Fruit fly (Drosophila melanogaster) whole organism, prepupa: ENCODE measurements around the gene CARPB.

ENCODE experiments used
- Blimp-1 ChIP-seq: fragments of 200-800 bp; sonication (Bioruptor generic); optimal IDR thresholded peaks from 3 replicates; lab custom pipeline; 2017; ENCODE audit warnings: missing biosample characterization, missing genetic modification characterization, mild to moderate bottlenecking, moderate library complexity, missing genetic modification reagents
- CG10631 ChIP-seq: fragments of 200-800 bp; sonication (Bioruptor generic); optimal IDR thresholded peaks from 2 replicates; lab custom pipeline; 2016; ENCODE audit warnings: missing biosample characterization, missing genetic modification characterization
- CG10669 ChIP-seq: fragments of 200-800 bp; sonication (Bioruptor generic); optimal IDR thresholded peaks from 3 replicates; lab custom pipeline; 2018; ENCODE audit warnings: missing biosample characterization, mild to moderate bottlenecking, missing genetic modification characterization, moderate library complexity
- CG11762 ChIP-seq: fragments of 200-800 bp; sonication (Bioruptor generic); optimal IDR thresholded peaks from 3 replicates; lab custom pipeline; 2016; ENCODE audit warnings: missing biosample characterization, missing genetic modification characterization; ENCODE audit not compliant: insufficient read depth
- CG15336 ChIP-seq: fragments of 200-800 bp; sonication (Bioruptor generic); IDR thresholded peaks from 2 replicates; pipeline ENCODE4 v1.3.6; 2022; ENCODE audit warnings: missing biosample characterization, missing genetic modification characterization
- CG1621 ChIP-seq: fragments of 200-800 bp; sonication (Bioruptor generic); optimal IDR thresholded peaks from 3 replicates; lab custom pipeline; 2018; ENCODE audit warnings: missing biosample characterization, mild to moderate bottlenecking, missing genetic modification characterization
- CG16779 ChIP-seq: fragments of 200-800 bp; sonication (Bioruptor generic); optimal IDR thresholded peaks from 3 replicates; lab custom pipeline; 2017; ENCODE audit warnings: missing biosample characterization, mild to moderate bottlenecking, missing genetic modification characterization
- CG3032 ChIP-seq: fragments of 200-800 bp; optimal IDR thresholded peaks from 2 replicates; lab custom pipeline; 2019; ENCODE audit warnings: missing biosample characterization, mild to moderate bottlenecking, missing genetic modification characterization, moderate library complexity
- CG31627 ChIP-seq: fragments of 200-800 bp; sonication (Bioruptor generic); optimal IDR thresholded peaks from 3 replicates; lab custom pipeline; 2016; ENCODE audit warnings: missing biosample characterization, missing genetic modification characterization
- CG32006 ChIP-seq: fragments of 200-800 bp; sonication (Bioruptor generic); optimal IDR thresholded peaks from 3 replicates; lab custom pipeline; 2017; ENCODE audit warnings: missing biosample characterization, mild to moderate bottlenecking, missing genetic modification characterization
- CG34406 ChIP-seq: fragments of 200-800 bp; sonication (Bioruptor generic); optimal IDR thresholded peaks from 3 replicates; lab custom pipeline; 2016; ENCODE audit warnings: missing biosample characterization, missing genetic modification characterization
- CG3919 ChIP-seq: fragments of 200-800 bp; sonication (Bioruptor generic); optimal IDR thresholded peaks from 3 replicates; lab custom pipeline; 2016; ENCODE audit warnings: missing biosample characterization, missing genetic modification characterization
- CG4318 ChIP-seq: fragments of 200-800 bp; sonication (Bioruptor generic); optimal IDR thresholded peaks from 3 replicates; lab custom pipeline; 2017; ENCODE audit warnings: missing biosample characterization, mild to moderate bottlenecking, missing genetic modification characterization
- CG6276 ChIP-seq: fragments of 200-800 bp; sonication (Bioruptor generic); optimal IDR thresholded peaks from 2 replicates; lab custom pipeline; 2017; ENCODE audit warnings: missing biosample characterization, mild to moderate bottlenecking, missing genetic modification characterization
- CG6792 ChIP-seq: fragments of 200-800 bp; sonication (Bioruptor generic); optimal IDR thresholded peaks from 3 replicates; lab custom pipeline; 2016; ENCODE audit warnings: missing biosample characterization, missing genetic modification characterization
- CG7368 ChIP-seq: fragments of 200-800 bp; sonication (Bioruptor generic); optimal IDR thresholded peaks from 3 replicates; lab custom pipeline; 2016; ENCODE audit warnings: missing biosample characterization, missing genetic modification characterization
- CG8319 ChIP-seq: fragments of 200-800 bp; sonication (Bioruptor generic); optimal IDR thresholded peaks from 3 replicates; lab custom pipeline; 2016; ENCODE audit warnings: missing biosample characterization, missing genetic modification characterization
- Eip75B ChIP-seq: fragments of 200-800 bp; sonication (Bioruptor generic); optimal IDR thresholded peaks from 3 replicates; lab custom pipeline; 2016; ENCODE audit warnings: missing biosample characterization, missing genetic modification characterization
- Ets21C ChIP-seq: fragments of 200-800 bp; sonication (Bioruptor generic); optimal IDR thresholded peaks from 3 replicates; lab custom pipeline; 2016; ENCODE audit warnings: missing biosample characterization, missing genetic modification characterization
- Ets96B ChIP-seq: fragments of 200-800 bp; optimal IDR thresholded peaks from 2 replicates; lab custom pipeline; 2019; ENCODE audit warnings: missing biosample characterization, mild to moderate bottlenecking, missing genetic modification characterization, moderate library complexity
- Gug ChIP-seq: fragments of 200-800 bp; sonication (Bioruptor generic); IDR thresholded peaks from 2 replicates; pipeline ENCODE4 v1.3.6; 2022; ENCODE audit warnings: missing biosample characterization, missing genetic modification characterization
- Hr38 ChIP-seq: sonication (Bioruptor generic); optimal IDR thresholded peaks from 2 replicates; lab custom pipeline; 2016; ENCODE audit warnings: missing biosample characterization, missing genetic modification characterization
- Lpt ChIP-seq: fragments of 200-800 bp; sonication (Bioruptor generic); optimal IDR thresholded peaks from 3 replicates; lab custom pipeline; 2016; ENCODE audit warnings: missing biosample characterization, missing genetic modification characterization
- Met ChIP-seq: fragments of 200-800 bp; sonication (Bioruptor generic); optimal IDR thresholded peaks from 3 replicates; lab custom pipeline; 2016; ENCODE audit warnings: missing biosample characterization, missing genetic modification characterization
- OdsH ChIP-seq: fragments of 200-800 bp; sonication (Bioruptor generic); optimal IDR thresholded peaks from 3 replicates; lab custom pipeline; 2016; ENCODE audit warnings: missing biosample characterization, missing genetic modification characterization
- Smox ChIP-seq: fragments of 200-800 bp; sonication (Bioruptor generic); optimal IDR thresholded peaks from 3 replicates; lab custom pipeline; 2016; ENCODE audit warnings: missing biosample characterization, missing genetic modification characterization
- Sox102F ChIP-seq: fragments of 200-800 bp; sonication (Bioruptor generic); optimal IDR thresholded peaks from 2 replicates; lab custom pipeline; 2016; ENCODE audit warnings: missing biosample characterization, mild to moderate bottlenecking, missing genetic modification characterization
- Sox14 ChIP-seq: fragments of 200-800 bp; sonication (Bioruptor generic); optimal IDR thresholded peaks from 3 replicates; lab custom pipeline; 2016; ENCODE audit warnings: missing biosample characterization, missing genetic modification characterization
- Sox15 ChIP-seq: fragments of 200-800 bp; sonication (Bioruptor generic); optimal IDR thresholded peaks from 3 replicates; lab custom pipeline; 2016; ENCODE audit warnings: missing biosample characterization, missing genetic modification characterization
- achi ChIP-seq: fragments of 200-800 bp; sonication (Bioruptor generic); optimal IDR thresholded peaks from 3 replicates; lab custom pipeline; 2016; ENCODE audit warnings: missing biosample characterization, missing genetic modification characterization
- acj6 ChIP-seq: fragments of 200-800 bp; sonication (Bioruptor generic); optimal IDR thresholded peaks from 3 replicates; lab custom pipeline; 2016; ENCODE audit warnings: missing biosample characterization, missing genetic modification characterization
- cyc ChIP-seq: fragments of 200-800 bp; sonication (Bioruptor generic); optimal IDR thresholded peaks from 3 replicates; lab custom pipeline; 2016; ENCODE audit warnings: missing biosample characterization, missing genetic modification characterization
- dac ChIP-seq: fragments of 200-800 bp; sonication (Bioruptor generic); optimal IDR thresholded peaks from 2 replicates; lab custom pipeline; 2017; ENCODE audit warnings: missing biosample characterization, mild to moderate bottlenecking, missing genetic modification characterization
- dsx ChIP-seq: fragments of 200-800 bp; optimal IDR thresholded peaks from 3 replicates; lab custom pipeline; 2019; ENCODE audit warnings: missing biosample characterization, mild to moderate bottlenecking, missing genetic modification characterization, moderate library complexity; ENCODE audit not compliant: poor library complexity, severe bottlenecking
- fd59A ChIP-seq: fragments of 200-800 bp; sonication (Bioruptor generic); optimal IDR thresholded peaks from 2 replicates; lab custom pipeline; 2017; ENCODE audit warnings: missing biosample characterization, mild to moderate bottlenecking, missing genetic modification characterization, missing genetic modification reagents
- fd85E ChIP-seq: fragments of 200-800 bp; sonication (Bioruptor generic); optimal IDR thresholded peaks from 3 replicates; lab custom pipeline; 2016; ENCODE audit warnings: missing biosample characterization, missing genetic modification characterization
- fkh ChIP-seq: fragments of 200-800 bp; sonication (Bioruptor generic); optimal IDR thresholded peaks from 3 replicates; lab custom pipeline; 2017; ENCODE audit warnings: missing biosample characterization, mild to moderate bottlenecking, missing genetic modification characterization, moderate library complexity
- net ChIP-seq: fragments of 200-800 bp; sonication (Bioruptor generic); optimal IDR thresholded peaks from 3 replicates; lab custom pipeline; 2016; ENCODE audit warnings: missing biosample characterization, missing genetic modification characterization
- pdm3 ChIP-seq: fragments of 200-800 bp; sonication (Bioruptor generic); optimal IDR thresholded peaks from 3 replicates; lab custom pipeline; 2016; ENCODE audit warnings: missing biosample characterization, missing genetic modification characterization
- salr ChIP-seq, 2 experiments: fragments of 200-800 bp; sonication (Bioruptor generic); optimal IDR thresholded peaks; 3 replicates each; lab custom pipeline; 2016 to 2018; ENCODE audit warnings: missing biosample characterization in 2 of 2, missing genetic modification characterization in 2 of 2, mild to moderate bottlenecking in 1 of 2
- ss ChIP-seq, 2 experiments: fragments of 200-800 bp; sonication (Bioruptor generic); optimal IDR thresholded peaks; 2 replicates in 1 of 2; 3 replicates in 1 of 2; lab custom pipeline; 2017 to 2018; ENCODE audit warnings: mild to moderate bottlenecking in 2 of 2, missing biosample characterization in 2 of 2, missing genetic modification characterization in 2 of 2, moderate library complexity in 1 of 2
- svp ChIP-seq: fragments of 200-800 bp; sonication (Bioruptor generic); peaks from one replicate; lab custom pipeline; 2016; ENCODE audit warnings: missing biosample characterization, missing genetic modification characterization
- topi ChIP-seq: fragments of 200-800 bp; sonication (Bioruptor generic); optimal IDR thresholded peaks from 3 replicates; lab custom pipeline; 2016; ENCODE audit warnings: missing biosample characterization, missing genetic modification characterization
- vri ChIP-seq: fragments of 200-800 bp; sonication (Bioruptor generic); optimal IDR thresholded peaks from 3 replicates; lab custom pipeline; 2016; ENCODE audit warnings: missing biosample characterization, mild to moderate bottlenecking, missing genetic modification characterization

The CARPB gene

DNA sequence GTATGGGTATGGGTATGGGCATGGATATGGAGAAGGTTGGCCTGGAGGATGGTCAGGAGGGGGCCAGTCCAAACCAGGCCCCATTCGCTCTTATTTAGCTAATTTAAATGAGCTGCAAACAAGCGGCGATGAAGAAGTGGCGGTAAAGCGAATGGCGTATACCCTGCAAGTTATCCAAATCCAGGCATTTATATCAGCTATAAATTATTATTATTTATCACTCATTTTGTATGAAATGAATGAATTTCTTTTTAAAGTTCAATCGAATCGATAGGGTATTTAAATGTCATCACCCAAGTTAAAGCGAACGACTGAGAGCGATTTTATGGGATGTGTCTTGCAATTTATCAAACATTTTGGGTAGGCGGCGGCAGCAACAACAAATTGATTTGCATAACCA, 40.9 kb upstream of the CARPB start (continued):
- TF ChIP-seq CG31627 (GFP tag; lab: Kevin White, UChicago) (peak; percentile 24), Sox102F (GFP tag; lab: Kevin White, UChicago) (peak; percentile 34), Gug (GFP tag; lab: Robert Waterston, UW) (no peak)

DNA sequence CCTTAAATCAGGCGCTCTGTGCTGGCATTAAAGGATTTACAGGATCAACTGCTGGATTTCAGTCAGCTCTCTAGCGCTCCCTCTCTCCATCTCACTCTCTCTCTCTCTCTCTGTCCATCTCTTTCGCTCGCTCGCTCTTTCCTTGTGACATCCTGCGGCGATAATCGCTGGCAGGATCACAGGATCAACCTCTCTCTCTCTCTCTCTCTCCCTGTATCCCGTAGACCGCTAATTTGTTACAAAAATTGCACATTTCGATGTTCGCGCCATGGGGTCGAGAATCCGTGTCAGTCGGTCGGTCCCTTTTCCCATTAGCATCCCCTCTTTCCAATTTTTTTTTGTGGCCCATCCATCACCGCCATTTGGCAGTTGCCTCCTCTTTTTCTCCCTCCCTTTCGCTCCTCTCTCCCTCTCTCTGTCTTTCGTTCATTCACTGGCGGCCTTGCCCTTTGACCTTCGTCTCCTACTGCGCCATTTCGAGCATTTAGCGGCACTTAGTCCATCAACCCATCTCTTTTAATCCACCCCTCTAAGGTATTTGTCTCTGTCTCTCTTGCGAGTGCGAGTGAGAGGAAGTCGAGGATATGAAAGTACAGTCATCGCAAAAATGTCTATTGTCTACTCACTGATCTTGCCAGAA, 38.9 kb upstream of the CARPB start:
- no peak for TF ChIP-seq CG34406 (GFP tag; lab: Kevin White, UChicago)
- TF ChIP-seq Lpt = no peak
- no peak for TF ChIP-seq pdm3 (GFP tag; lab: Kevin White, UChicago)
- no peak for TF ChIP-seq svp
- no peak for TF ChIP-seq fd59A (GFP tag; lab: Kevin White, UChicago)
- TF ChIP-seq salr (GFP tag; optimal IDR thresholded peaks at IDR 0.05; lab: Kevin White, UChicago) = no peak
- TF ChIP-seq topi = no peak
- no peak for TF ChIP-seq CG32006 (GFP tag; lab: Kevin White, UChicago)
- TF ChIP-seq Blimp-1 = no peak
- no peak for TF ChIP-seq fkh (GFP tag; lab: Kevin White, UChicago)
- no peak for TF ChIP-seq cyc
- TF ChIP-seq OdsH (GFP tag; lab: Kevin White, UChicago) = no peak
- TF ChIP-seq, all 60 proteins: peak for 0

DNA sequence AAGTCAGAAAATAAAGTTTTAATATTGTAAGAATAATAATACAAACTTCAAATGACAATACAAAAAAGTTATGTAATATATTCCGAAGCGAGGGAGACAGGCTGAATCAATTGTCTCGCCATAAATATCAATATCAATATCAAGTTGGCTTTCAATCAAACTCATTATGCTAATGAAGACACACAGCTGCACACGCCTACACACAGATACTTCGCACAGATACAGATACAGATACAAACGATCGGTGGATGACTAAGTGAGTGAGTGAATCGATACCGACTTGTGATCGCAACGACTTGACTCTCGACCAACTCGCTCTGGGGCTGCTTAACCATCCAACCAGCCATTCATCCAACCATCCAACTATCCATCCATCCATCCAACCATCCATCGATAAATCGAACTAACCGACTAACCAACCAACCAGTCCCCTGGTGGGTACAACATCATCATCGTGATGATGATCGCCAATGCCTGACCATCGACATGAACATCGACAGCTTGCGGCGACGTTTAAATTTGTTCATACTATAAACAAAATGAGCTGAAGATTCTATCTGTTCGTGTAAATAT, 38.3 kb upstream of the CARPB start:
- TF ChIP-seq CG6792 (GFP tag; lab: Kevin White, UChicago) = no peak
- no peak for TF ChIP-seq CG16779
- TF ChIP-seq OdsH (GFP tag; lab: Kevin White, UChicago) = no peak
- TF ChIP-seq CG7368 (GFP tag; lab: Kevin White, UChicago) = no peak
- TF ChIP-seq Hr38 (GFP tag; lab: Kevin White, UChicago) = no peak
- no peak for TF ChIP-seq Ets21C (GFP tag; lab: Kevin White, UChicago)
- no peak for TF ChIP-seq vri (GFP tag; lab: Kevin White, UChicago)
- TF ChIP-seq CG15336 = no peak
- TF ChIP-seq, all 60 proteins: peak for 0

DNA sequence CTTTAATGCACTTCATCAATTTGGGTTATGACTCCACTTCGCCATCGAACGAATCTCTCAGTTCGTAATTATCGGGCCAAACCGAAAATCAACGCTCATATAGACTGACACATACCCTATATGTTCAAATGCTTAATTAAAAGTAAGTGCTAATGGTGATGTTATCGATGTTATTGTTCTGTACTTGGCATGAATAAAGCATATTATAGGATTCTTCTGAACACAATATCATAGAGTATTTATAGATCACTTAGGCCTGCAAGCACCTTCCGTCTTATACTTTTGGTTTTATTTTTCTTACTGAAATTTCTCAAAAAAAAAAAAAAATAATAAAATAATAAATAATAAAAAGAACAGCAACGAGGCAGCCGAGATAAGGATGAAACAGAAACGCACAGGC, 35.5 kb upstream of the CARPB start:
- TF ChIP-seq Smox (GFP tag; lab: Kevin White, UChicago) = peak; percentile 45
- peak; percentile 38 for TF ChIP-seq cyc
- no peak for TF ChIP-seq Eip75B
- no peak for TF ChIP-seq Sox14 (GFP tag; lab: Kevin White, UChicago)
- TF ChIP-seq CG8319 (GFP tag; lab: Kevin White, UChicago) = no peak
- TF ChIP-seq vri (GFP tag; lab: Kevin White, UChicago) = peak; percentile 10
- TF ChIP-seq CG3032 (tag; lab: Kevin White, UChicago) = no peak
- peak; percentile 27 for TF ChIP-seq CG31627 (GFP tag; lab: Kevin White, UChicago)
- peak; percentile 23 for TF ChIP-seq Met (GFP tag; lab: Kevin White, UChicago)
- TF ChIP-seq Ets21C (GFP tag; lab: Kevin White, UChicago) = no peak
- TF ChIP-seq salr (GFP tag; optimal IDR thresholded peaks at IDR 0.05; lab: Kevin White, UChicago) = no peak
- no peak for TF ChIP-seq CG10669 (GFP tag; lab: Kevin White, UChicago)
- no peak for TF ChIP-seq ss (GFP tag; optimal IDR thresholded peaks at IDR 0.05; lab: Kevin White, UChicago)
- TF ChIP-seq Ets96B = no peak
- no peak for TF ChIP-seq fd85E
- peak; percentile 14 for TF ChIP-seq pdm3 (GFP tag; lab: Kevin White, UChicago)
- TF ChIP-seq CG3919 (GFP tag; lab: Kevin White, UChicago) = peak; percentile 2
- no peak for TF ChIP-seq achi (GFP tag; lab: Kevin White, UChicago)
- TF ChIP-seq dsx = no peak
- no peak for TF ChIP-seq CG10631 (GFP tag; lab: Kevin White, UChicago)
- TF ChIP-seq acj6 = peak; percentile 1
- no peak for TF ChIP-seq net
- TF ChIP-seq CG4318 (GFP tag; lab: Kevin White, UChicago) = no peak
- TF ChIP-seq CG1621 (tag; lab: Kevin White, UChicago) = no peak
- TF ChIP-seq CG6792 (GFP tag; lab: Kevin White, UChicago) = peak; percentile 6
- TF ChIP-seq Blimp-1 = no peak
- no peak for TF ChIP-seq dac
- TF ChIP-seq Hr38 (GFP tag; lab: Kevin White, UChicago) = no peak
- TF ChIP-seq svp = peak; percentile 71
- TF ChIP-seq CG6276 (GFP tag; lab: Kevin White, UChicago) = no peak
- no peak for TF ChIP-seq Sox15 (GFP tag; lab: Kevin White, UChicago)
- TF ChIP-seq CG11762 (GFP tag; lab: Kevin White, UChicago) = no peak
